Worm (Caenorhabditis elegans) whole organism, L4 larva: ENCODE measurements around the gene T24F1.4.

ENCODE experiments used
- D1046.2 ChIP-seq: fragments of 200-800 bp; sonication (Bioruptor generic); IDR thresholded peaks from 2 replicates; pipeline ENCODE4 v1.3.6; 2022; ENCODE audit warnings: missing genetic modification characterization, missing compliant biosample characterization
- F10B5.3 ChIP-seq: sonication (generic microtip); optimal IDR thresholded peaks from 2 replicates; lab custom pipeline; 2016; ENCODE audit warnings: mild to moderate bottlenecking, missing genetic modification characterization, missing compliant biosample characterization
- F44E2.7 ChIP-seq: fragments of 200-800 bp; sonication (Bioruptor generic); IDR thresholded peaks from 2 replicates; pipeline ENCODE4 v2.1.2; 2022; ENCODE audit warnings: missing genetic modification characterization, missing compliant biosample characterization
- Y5F2A.4 ChIP-seq: fragments of 200-800 bp; sonication (Bioruptor generic); optimal IDR thresholded peaks from 2 replicates; lab custom pipeline; 2018; ENCODE audit warnings: mild to moderate bottlenecking, missing genetic modification characterization, missing compliant biosample characterization
- Y75B8A.6 ChIP-seq: fragments of 200-800 bp; sonication (Bioruptor generic); IDR thresholded peaks from 2 replicates; pipeline ENCODE4 v1.3.6; 2022; ENCODE audit warnings: missing genetic modification reagents, missing genetic modification characterization, missing compliant biosample characterization
- aha-1 ChIP-seq: fragments of 150-350 bp; peaks from one replicate; lab custom pipeline; 2014; ENCODE audit warnings: missing biosample characterization, missing genetic modification characterization
- aly-2 ChIP-seq: sonication (generic microtip); optimal IDR thresholded peaks from 2 replicates; lab custom pipeline; 2018; ENCODE audit warnings: missing biosample characterization, missing genetic modification characterization
- attf-4 ChIP-seq: sonication (generic microtip); optimal IDR thresholded peaks from 3 replicates; lab custom pipeline; 2017; ENCODE audit warnings: missing biosample characterization, missing genetic modification characterization
- ceh-44 ChIP-seq: fragments of 200-800 bp; sonication (Bioruptor generic); IDR thresholded peaks from 2 replicates; pipeline ENCODE4 v1.3.6; 2022; ENCODE audit warnings: missing genetic modification reagents, missing genetic modification characterization, missing compliant biosample characterization
- cey-2 ChIP-seq: sonication (generic microtip); optimal IDR thresholded peaks from 3 replicates; lab custom pipeline; 2017; ENCODE audit warnings: missing genetic modification characterization, mild to moderate bottlenecking, missing compliant biosample characterization, antibody characterized with exemption, borderline replicate concordance; ENCODE audit not compliant: insufficient read depth
- daf-19 ChIP-seq: fragments of 200-800 bp; sonication (Bioruptor generic); conservative IDR thresholded peaks from 2 replicates; pipeline ENCODE4 v1.3.6; 2022; ENCODE audit warnings: missing genetic modification characterization, missing compliant biosample characterization
- dmd-9 ChIP-seq: fragments of 200-800 bp; sonication (Bioruptor generic); IDR thresholded peaks from 2 replicates; pipeline ENCODE4 v1.3.6; 2022; ENCODE audit warnings: missing genetic modification reagents, missing genetic modification characterization, missing compliant biosample characterization
- egl-27 ChIP-seq: sonication (generic microtip); optimal IDR thresholded peaks from 3 replicates; lab custom pipeline; 2017; ENCODE audit warnings: missing biosample characterization, missing genetic modification reagents, missing genetic modification characterization
- hlh-11 ChIP-seq: fragments of 200-800 bp; sonication (Bioruptor generic); optimal IDR thresholded peaks from 2 replicates; lab custom pipeline; 2018; ENCODE audit warnings: mild to moderate bottlenecking, missing genetic modification characterization, missing compliant biosample characterization
- hlh-30 ChIP-seq: sonication (generic microtip); optimal IDR thresholded peaks from 2 replicates; lab custom pipeline; 2017; ENCODE audit warnings: antibody characterized with exemption, mild to moderate bottlenecking, missing genetic modification characterization, missing compliant biosample characterization; ENCODE audit not compliant: insufficient read depth
- lin-15B ChIP-seq: fragments of 150-350 bp; sonication (generic microtip); optimal IDR thresholded peaks from 3 replicates; lab custom pipeline; 2014; ENCODE audit warnings: missing biosample characterization, missing genetic modification characterization
- lsy-2 ChIP-seq, 2 experiments: fragments of 150-350 bp in 1 of 2; sonication (generic microtip) in 1 of 2; optimal IDR thresholded peaks; 2 replicates each; lab custom pipeline; 2014 to 2017; ENCODE audit warnings: missing biosample characterization in 2 of 2, missing genetic modification characterization in 2 of 2
- madf-5 ChIP-seq, 2 experiments: fragments of 200-800 bp; sonication (Bioruptor generic); IDR thresholded peaks; 2 replicates each; pipeline ENCODE4 v1.3.6; 2022; ENCODE audit warnings: missing compliant biosample characterization in 2 of 2, missing genetic modification characterization in 2 of 2
- madf-9 ChIP-seq: fragments of 200-800 bp; sonication (Bioruptor generic); conservative IDR thresholded peaks from 2 replicates; pipeline ENCODE4 v1.3.6; 2022; ENCODE audit warnings: missing genetic modification reagents, missing genetic modification characterization, missing compliant biosample characterization
- mdl-1 ChIP-seq, 2 experiments: fragments of 150-350 bp in 1 of 2; sonication (generic microtip) in 1 of 2; optimal IDR thresholded peaks; 2 replicates each; lab custom pipeline; 2014 to 2017; ENCODE audit warnings: missing biosample characterization in 2 of 2, missing genetic modification characterization in 2 of 2
- mdt-29 ChIP-seq: fragments of 200-800 bp; sonication (Bioruptor generic); IDR thresholded peaks from 2 replicates; pipeline ENCODE4 v1.3.6; 2022; ENCODE audit warnings: missing genetic modification reagents, missing genetic modification characterization, missing compliant biosample characterization
- mxl-3 ChIP-seq: fragments of 200-800 bp; sonication (Bioruptor generic); optimal IDR thresholded peaks from 2 replicates; lab custom pipeline; 2018; ENCODE audit warnings: mild to moderate bottlenecking, missing genetic modification characterization, missing compliant biosample characterization
- nhr-102 ChIP-seq: sonication (generic microtip); optimal IDR thresholded peaks from 2 replicates; lab custom pipeline; 2016; ENCODE audit warnings: mild to moderate bottlenecking, missing genetic modification characterization, moderate library complexity, missing compliant biosample characterization
- nhr-25 ChIP-seq: sonication (generic microtip); optimal IDR thresholded peaks from 2 replicates; lab custom pipeline; 2017; ENCODE audit warnings: missing genetic modification characterization, mild to moderate bottlenecking, missing compliant biosample characterization, antibody characterized with exemption, moderate library complexity, borderline replicate concordance; ENCODE audit not compliant: insufficient read depth
- nhr-28 ChIP-seq: fragments of 150-350 bp; optimal IDR thresholded peaks from 2 replicates; lab custom pipeline; 2014; ENCODE audit warnings: missing biosample characterization, missing genetic modification characterization
- nhr-42 ChIP-seq: fragments of 200-800 bp; sonication (Bioruptor generic); IDR thresholded peaks from 2 replicates; pipeline ENCODE4 v1.3.6; 2022; ENCODE audit warnings: missing genetic modification characterization, missing compliant biosample characterization
- nhr-6 ChIP-seq: fragments of 150-350 bp; optimal IDR thresholded peaks from 2 replicates; lab custom pipeline; 2014; ENCODE audit warnings: missing biosample characterization, missing genetic modification characterization
- saeg-2 ChIP-seq: fragments of 200-800 bp; sonication (Bioruptor generic); IDR thresholded peaks from 2 replicates; pipeline ENCODE4 v1.3.6; 2022; ENCODE audit warnings: missing genetic modification reagents, missing genetic modification characterization, missing compliant biosample characterization
- sdz-12 ChIP-seq: fragments of 200-800 bp; sonication (Bioruptor generic); optimal IDR thresholded peaks from 2 replicates; lab custom pipeline; 2018; ENCODE audit warnings: mild to moderate bottlenecking, missing genetic modification characterization, missing compliant biosample characterization
- set-16 ChIP-seq: fragments of 200-800 bp; sonication (Bioruptor generic); IDR thresholded peaks from 2 replicates; pipeline ENCODE4 v1.3.6; 2022; ENCODE audit warnings: missing genetic modification reagents, missing genetic modification characterization, missing compliant biosample characterization
- snpc-1.2 ChIP-seq: fragments of 200-800 bp; sonication (Bioruptor generic); IDR thresholded peaks from 2 replicates; pipeline ENCODE4 v1.3.6; 2022; ENCODE audit warnings: missing genetic modification reagents, missing genetic modification characterization, missing compliant biosample characterization
- spr-3 ChIP-seq: fragments of 200-800 bp; sonication (Bioruptor generic); optimal IDR thresholded peaks from 2 replicates; lab custom pipeline; 2018; ENCODE audit warnings: mild to moderate bottlenecking, missing genetic modification characterization, missing compliant biosample characterization
- tra-1 ChIP-seq: fragments of 200-800 bp; sonication (Bioruptor generic); IDR thresholded peaks from 2 replicates; pipeline ENCODE4 v1.3.6; 2022; ENCODE audit warnings: missing genetic modification reagents, missing genetic modification characterization, missing compliant biosample characterization
- vab-7 ChIP-seq: fragments of 200-800 bp; sonication (Bioruptor generic); IDR thresholded peaks from 2 replicates; pipeline ENCODE4 v1.3.6; 2022; ENCODE audit warnings: missing genetic modification reagents, missing genetic modification characterization, missing compliant biosample characterization
- zag-1 ChIP-seq: fragments of 150-350 bp; optimal IDR thresholded peaks from 2 replicates; lab custom pipeline; 2014; ENCODE audit warnings: missing biosample characterization, missing genetic modification characterization
- zip-2 ChIP-seq: fragments of 150-350 bp; optimal IDR thresholded peaks from 2 replicates; lab custom pipeline; 2014; ENCODE audit warnings: missing biosample characterization, missing genetic modification characterization
- ztf-11 ChIP-seq: fragments of 150-350 bp; optimal IDR thresholded peaks from 2 replicates; lab custom pipeline; 2014; ENCODE audit warnings: missing biosample characterization, missing genetic modification characterization

The T24F1.4 gene

ce11 chrII:11312223-11312622, 1.8 kb downstream of the T24F1.4 start, which contains the start of gene T24F1.7:
Gene T24F1.7, plus strand, starts transcription at chrII:11312523.
- 0 out of 2 replicates have a peak, but pooled peaks have one; percentile 5 for TF ChIP-seq D1046.2 (GFP tag; lab: Robert Waterston, UW)
- TF ChIP-seq madf-5 (GFP tag; IDR thresholded peaks at IDR 0.05; lab: Robert Waterston, UW) = no peak
- peak; percentile 34; the same call in 1 of the 2 replicates for TF ChIP-seq set-16
- TF ChIP-seq daf-19 = no peak
- no peak for TF ChIP-seq madf-9 (GFP tag; lab: Robert Waterston, UW)
- TF ChIP-seq egl-27 = no peak
- TF ChIP-seq attf-4 (tag; lab: Kevin White, UChicago) = no peak
- no peak for TF ChIP-seq nhr-42
- no peak for TF ChIP-seq mdt-29 (GFP tag; lab: Robert Waterston, UW)
- no peak for TF ChIP-seq ztf-11 (tag; lab: Kevin White, UChicago)
- TF ChIP-seq snpc-1.2 (GFP tag; lab: Robert Waterston, UW) = no peak
- TF ChIP-seq zag-1 = no peak
- TF ChIP-seq cey-2 (tag; lab: Kevin White, UChicago) = no peak
- TF ChIP-seq lsy-2 (tag; optimal IDR thresholded peaks at IDR 0.05; lab: Kevin White, UChicago) = no peak
- no peak for TF ChIP-seq Y5F2A.4 (GFP tag; lab: Kevin White, UChicago)
- TF ChIP-seq sdz-12 (GFP tag; lab: Kevin White, UChicago) = no peak
- no peak for TF ChIP-seq F10B5.3
- TF ChIP-seq nhr-25 (tag; lab: Kevin White, UChicago) = no peak
- TF ChIP-seq F44E2.7 (GFP tag; lab: Robert Waterston, UW) = no peak
- TF ChIP-seq aha-1 (tag; lab: Kevin White, UChicago) = peak; percentile 72
- TF ChIP-seq nhr-102 = no peak
- TF ChIP-seq aly-2 = no peak
- TF ChIP-seq spr-3 (GFP tag; lab: Kevin White, UChicago) = no peak
- no peak for TF ChIP-seq mxl-3 (GFP tag; lab: Kevin White, UChicago)
- TF ChIP-seq vab-7 (GFP tag; lab: Robert Waterston, UW) = no peak

- TF ChIP-seq lin-15B (tag; lab: Kevin White, UChicago) (no peak), ztf-11 (tag; lab: Kevin White, UChicago) (no peak), nhr-6 (tag; lab: Kevin White, UChicago) (no peak)
Observed at ce11 chrII:11307953-11308352, 6.1 kb downstream of the T24F1.4 start.

ce11 chrII:11307332-11307731, 6.7 kb downstream of the T24F1.4 start:
- TF ChIP-seq nhr-28 (tag; lab: Kevin White, UChicago) (peak; percentile 27), ceh-44 (GFP tag; lab: Robert Waterston, UW) (no peak), tra-1 (GFP tag; lab: Robert Waterston, UW) (no peak), dmd-9 (GFP tag; lab: Robert Waterston, UW) (no peak), hlh-30 (peak; percentile 49), Y75B8A.6 (GFP tag; lab: Robert Waterston, UW) (0 out of 2 replicates have a peak, but pooled peaks have one; percentile 39), zip-2 (tag; lab: Kevin White, UChicago) (no peak), nhr-25 (tag; lab: Kevin White, UChicago) (peak; percentile 7), mdl-1 (tag; optimal IDR thresholded peaks at IDR 0.05; lab: Kevin White, UChicago) (peak in 1 of 2 experiments; percentile 19), hlh-11 (tag; lab: Kevin White, UChicago) (peak; percentile 19), saeg-2 (GFP tag; lab: Robert Waterston, UW) (no peak)
